Fruit fly (Drosophila melanogaster): Measurements from ENCODE around the gene eff.

DNA sequence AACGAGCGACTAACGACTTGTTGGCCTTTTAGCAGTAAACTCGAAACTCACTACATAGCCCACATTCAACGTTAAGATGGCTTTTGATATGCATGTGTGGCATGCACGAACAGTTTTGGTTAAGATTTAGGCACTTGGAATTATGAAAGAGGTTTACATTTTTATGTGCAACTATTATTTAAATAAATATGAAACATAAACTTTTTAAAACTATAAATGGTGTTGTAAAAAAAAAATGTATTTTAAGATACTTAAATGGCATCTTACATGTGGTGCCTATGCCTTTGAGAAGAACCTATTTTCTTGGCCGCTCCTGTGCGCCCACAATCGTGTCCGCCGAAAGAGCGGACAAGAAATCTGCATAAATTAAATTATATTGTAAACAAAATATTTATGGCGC, 34.8 kb downstream of the eff start:
- TF ChIP-seq CG6854 (GFP tag; optimal IDR thresholded peaks at IDR 0.05), result no peak
- no peak for TF ChIP-seq CG3919 (GFP tag; optimal IDR thresholded peaks at IDR 0.05)
- TF ChIP-seq CG15336 (GFP tag; IDR thresholded peaks at IDR 0.05), result peak; percentile 48; the same call in 1 of the 2 replicates
- no peak for TF ChIP-seq CG6276 (GFP tag; optimal IDR thresholded peaks at IDR 0.05)
- TF ChIP-seq Eip93F (GFP tag; optimal IDR thresholded peaks at IDR 0.05), result no peak
- no peak for TF ChIP-seq vri (GFP tag; optimal IDR thresholded peaks at IDR 0.05)
- no peak for TF ChIP-seq pdm3 (GFP tag; optimal IDR thresholded peaks at IDR 0.05)
- no peak for TF ChIP-seq CG11294 (GFP tag; IDR thresholded peaks at IDR 0.05)
- peak; percentile 10; the same call in 1 of the 3 replicates for TF ChIP-seq CG6163 (GFP tag; IDR thresholded peaks at IDR 0.05)
